Fruit fly (Drosophila melanogaster): Measurements from ENCODE around the gene Ir76a.
A peak's percentile ranks its signal among the peaks of the same experiment; 100 is the strongest.

Gene Ir76a

DNA sequence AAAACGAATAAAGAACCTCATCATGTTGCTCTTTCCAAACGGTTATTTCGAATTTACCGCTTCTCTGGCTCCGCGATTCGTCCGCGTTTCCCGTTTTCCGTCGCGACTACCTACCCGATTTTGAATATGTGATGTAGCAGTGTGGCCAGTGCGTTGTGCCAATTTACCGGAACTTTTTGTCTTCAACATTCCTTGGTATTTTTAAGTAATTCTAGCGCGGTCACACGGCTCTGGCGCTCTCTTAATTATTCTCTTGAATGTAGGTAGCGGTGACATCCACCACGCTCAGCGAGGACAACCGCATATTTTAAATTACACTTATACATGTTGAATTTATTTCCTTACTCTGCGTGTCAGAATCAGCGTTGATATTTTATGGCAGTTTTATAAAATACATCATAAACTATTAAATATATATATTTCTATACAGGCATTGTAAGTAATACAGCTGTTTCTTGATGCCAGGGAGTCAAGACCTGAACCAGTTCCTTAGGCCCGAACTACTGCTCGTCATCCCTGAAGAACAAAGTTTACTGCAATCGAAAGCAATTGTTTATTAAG, 5.6 kb upstream of the Ir76a start, which contains the start of the genes CG42637, Gyc76C and SREBP (continued):
- no peak for TF ChIP-seq Hr78 (GFP tag; optimal IDR thresholded peaks at IDR 0.05)
- TF ChIP-seq lbe (GFP tag; optimal IDR thresholded peaks at IDR 0.05), result peak; percentile 47
- TF ChIP-seq tx (GFP tag; optimal IDR thresholded peaks at IDR 0.05), result no peak
- TF ChIP-seq CG8290 (GFP tag; optimal IDR thresholded peaks at IDR 0.05), result peak; percentile 55
- peak in 1 of 2 experiments; percentile 82 for TF ChIP-seq CG8290 (tag; optimal IDR thresholded peaks at IDR 0.05)
- TF ChIP-seq NFAT (GFP tag; IDR thresholded peaks at IDR 0.05), result no peak
- no peak for TF ChIP-seq sens (GFP tag)
- no peak for TF ChIP-seq hb (GFP tag; IDR thresholded peaks at IDR 0.05; ENCODE audit: partially characterized antibody)
- TF ChIP-seq vfl (GFP tag; optimal IDR thresholded peaks at IDR 0.05), result no peak
- TF ChIP-seq sqz (GFP tag; optimal IDR thresholded peaks at IDR 0.05), result no peak
- TF ChIP-seq CG9932 (GFP tag; IDR thresholded peaks at IDR 0.05), result 0 out of 2 replicates have a peak, but pooled peaks have one; percentile 4
- no peak for TF ChIP-seq CG17568 (GFP tag; optimal IDR thresholded peaks at IDR 0.05)
- TF ChIP-seq CG7271 (tag; optimal IDR thresholded peaks at IDR 0.05), result no peak
- TF ChIP-seq Myb (GFP tag; optimal IDR thresholded peaks at IDR 0.05), result peak; percentile 87
- no peak for TF ChIP-seq CG10543 (GFP tag; optimal IDR thresholded peaks at IDR 0.05)
- TF ChIP-seq CG4730 (GFP tag; IDR thresholded peaks at IDR 0.05), result no peak
- TF ChIP-seq CG32772 (GFP tag; IDR thresholded peaks at IDR 0.05), result no peak
- no peak for TF ChIP-seq CG2202 (tag; optimal IDR thresholded peaks at IDR 0.05)
- peak; percentile 98 for TF ChIP-seq CG7928 (GFP tag; optimal IDR thresholded peaks at IDR 0.05)
- TF ChIP-seq CG8478 (optimal IDR thresholded peaks at IDR 0.05), result no peak
- TF ChIP-seq salm (tag; optimal IDR thresholded peaks at IDR 0.05), result no peak
- TF ChIP-seq Tbp (GFP tag; optimal IDR thresholded peaks at IDR 0.05), result no peak
- peak; percentile 7 for TF ChIP-seq Meics (GFP tag; optimal IDR thresholded peaks at IDR 0.05)
- no peak for TF ChIP-seq toy (GFP tag; IDR thresholded peaks at IDR 0.05)
- no peak for TF ChIP-seq CG7372 (GFP tag; IDR thresholded peaks at IDR 0.05)
- peak; percentile 75 for TF ChIP-seq CG12659 (GFP tag; optimal IDR thresholded peaks at IDR 0.05)
- TF ChIP-seq phol (tag; optimal IDR thresholded peaks at IDR 0.05), result peak; percentile 36

DNA sequence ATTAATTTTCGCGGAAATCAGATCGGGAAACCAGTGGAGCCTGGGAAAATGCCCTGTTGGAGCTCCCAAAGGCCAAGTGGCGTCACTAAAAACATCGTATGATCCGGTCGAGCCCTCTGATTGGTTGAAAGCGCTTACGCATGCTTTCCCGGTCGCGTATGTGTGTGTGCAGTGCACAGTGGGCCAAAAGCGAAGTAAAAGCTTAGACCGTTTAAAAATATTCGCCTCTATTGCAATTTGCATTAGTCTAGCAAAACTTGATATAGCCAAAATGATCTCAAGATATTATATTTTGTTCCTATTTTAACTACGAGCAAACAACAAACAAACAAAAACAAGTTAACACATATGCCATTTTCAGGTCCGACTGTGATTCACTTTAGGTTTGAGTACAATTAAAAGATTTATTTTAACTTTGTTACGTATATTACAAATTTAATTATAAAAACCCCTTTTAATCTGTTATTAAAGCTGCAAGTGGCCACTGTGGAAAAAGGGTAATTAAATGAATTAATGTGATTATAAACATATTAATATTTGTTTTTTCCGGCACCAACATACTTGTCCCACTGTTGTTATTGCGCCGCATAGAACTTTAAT, 4.8 kb upstream of the Ir76a start:
- TF ChIP-seq abd-A (tag; optimal IDR thresholded peaks at IDR 0.05) (no peak), wor (GFP tag; IDR thresholded peaks at IDR 0.05) (no peak; the same call in 1 of the 2 replicates), CG6813 (GFP tag; optimal IDR thresholded peaks at IDR 0.05) (peak; percentile 82), CG6791 (GFP tag; IDR thresholded peaks at IDR 0.05; ENCODE audit: partially characterized antibody) (no peak; the same call in 2 of the 3 replicates), CG7556 (GFP tag; optimal IDR thresholded peaks at IDR 0.05) (peak; percentile 95), sens (GFP tag) (peak; percentile 97), bcd (GFP tag; optimal IDR thresholded peaks at IDR 0.05) (peak; percentile 85), CG6654 (GFP tag; optimal IDR thresholded peaks at IDR 0.05) (peak; percentile 66), trh (GFP tag; optimal IDR thresholded peaks at IDR 0.05) (peak; percentile 28), hkb (optimal IDR thresholded peaks at IDR 0.05) (no peak), hkb (GFP tag; IDR thresholded peaks at IDR 0.05) (peak; percentile 68), so (GFP tag; IDR thresholded peaks at IDR 0.05) (peak; percentile 67), CG7987 (GFP tag; optimal IDR thresholded peaks at IDR 0.05) (peak; percentile 40), org-1 (GFP tag; optimal IDR thresholded peaks at IDR 0.05) (peak; percentile 85), tup (GFP tag; optimal IDR thresholded peaks at IDR 0.05) (peak; percentile 54), Hmx (GFP tag; optimal IDR thresholded peaks at IDR 0.05) (peak; percentile 69), CG7928 (GFP tag; optimal IDR thresholded peaks at IDR 0.05) (peak; percentile 3), fd64A (GFP tag; optimal IDR thresholded peaks at IDR 0.05) (peak; percentile 55), Aef1 (GFP tag; IDR thresholded peaks at IDR 0.05) (no peak), inv (GFP tag; IDR thresholded peaks at IDR 0.05; ENCODE audit: partially characterized antibody) (peak; percentile 42), CG6175 (GFP tag; IDR thresholded peaks at IDR 0.05) (peak; percentile 66; the same call in 2 of the 3 replicates), CG13894 (tag; optimal IDR thresholded peaks at IDR 0.05) (no peak), tgo (GFP tag; IDR thresholded peaks at IDR 0.05) (peak; percentile 74), CG17829 (tag; optimal IDR thresholded peaks at IDR 0.05) (peak; percentile 85), pzg (GFP tag; optimal IDR thresholded peaks at IDR 0.05) (no peak), CG11723 (GFP tag; optimal IDR thresholded peaks at IDR 0.05) (peak; percentile 91)
